Worm (Caenorhabditis elegans): ENCODE data around the gene daf-18.

ce11 chrIV:396373-396772 is 28.6 kb downstream of the daf-18 start, which contains the start of gene rrp-8:
- TF ChIP-seq flt-1 (GFP tag; IDR thresholded peaks at IDR 0.05) (no peak), pes-1 (GFP tag; IDR thresholded peaks at IDR 0.05) (no peak), F13C5.2 (tag; optimal IDR thresholded peaks at IDR 0.05) (no peak)

All from whole organism, early embryonic.